Worm (Caenorhabditis elegans) whole organism, L4/young adult: ENCODE results near the gene vab-2.
A peak's percentile ranks its signal among the peaks of the same experiment; 100 is the strongest.

Experiments
- W03F9.2 ChIP-seq: fragments of 150-350 bp; optimal IDR thresholded peaks from 2 replicates; lab custom pipeline; 2014; ENCODE audit warnings: missing biosample characterization, missing genetic modification characterization
- dao-5 ChIP-seq: sonication (generic microtip); optimal IDR thresholded peaks from 2 replicates; lab custom pipeline; 2016; ENCODE audit warnings: missing genotype, missing genetic modification characterization, moderate library complexity, missing compliant biosample characterization
- him-1 ChIP-seq: sonication (generic microtip); optimal IDR thresholded peaks from 2 replicates; lab custom pipeline; 2016; ENCODE audit warnings: missing genotype, missing genetic modification reagents, missing genetic modification characterization, missing compliant biosample characterization

The vab-2 gene

DNA sequence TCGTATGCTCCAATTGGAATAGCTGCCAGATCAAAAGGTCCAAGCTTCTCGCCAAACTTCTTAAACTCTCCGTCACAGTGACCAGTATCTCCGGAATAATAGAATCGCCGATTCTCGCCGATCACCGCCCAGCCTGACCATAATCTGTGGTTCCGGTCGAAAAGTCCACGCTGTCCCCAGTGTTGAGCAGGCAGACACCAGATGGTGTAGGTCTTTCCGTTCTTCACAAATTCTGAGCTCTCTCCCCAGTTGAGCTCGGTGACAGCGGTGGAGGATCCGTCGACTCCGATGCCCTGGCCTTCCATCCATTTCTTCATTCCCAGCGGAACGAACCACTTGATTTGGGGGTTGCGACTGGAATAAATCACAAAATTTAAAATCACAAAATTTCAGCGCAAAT, 30.4 kb downstream of the vab-2 start:
- TF ChIP-seq W03F9.2 (tag; lab: Kevin White, UChicago) (no peak), dao-5 (tag; lab: Kevin White, UChicago) (no peak), him-1 (tag; lab: Kevin White, UChicago) (no peak)

ce11 chrIV:3733287-3733686, 33.3 kb downstream of the vab-2 start:
- TF ChIP-seq W03F9.2 (tag; lab: Kevin White, UChicago): no peak
- no peak for TF ChIP-seq him-1 (tag; lab: Kevin White, UChicago)
- TF ChIP-seq dao-5 (tag; lab: Kevin White, UChicago): no peak

ce11 chrIV:3731430-3731829, 35.2 kb downstream of the vab-2 start:
- TF ChIP-seq W03F9.2 (tag; lab: Kevin White, UChicago): no peak
- no peak for TF ChIP-seq him-1 (tag; lab: Kevin White, UChicago)
- TF ChIP-seq dao-5 (tag; lab: Kevin White, UChicago): no peak

- TF ChIP-seq W03F9.2 (tag; lab: Kevin White, UChicago): peak; percentile 83
- no peak for TF ChIP-seq dao-5 (tag; lab: Kevin White, UChicago)
Measured at ce11 chrIV:3725845-3726244, 40.8 kb downstream of the vab-2 start, which contains the start of gene smgl-2. smgl-2 (plus strand) TSS chrIV:3726164.

DNA sequence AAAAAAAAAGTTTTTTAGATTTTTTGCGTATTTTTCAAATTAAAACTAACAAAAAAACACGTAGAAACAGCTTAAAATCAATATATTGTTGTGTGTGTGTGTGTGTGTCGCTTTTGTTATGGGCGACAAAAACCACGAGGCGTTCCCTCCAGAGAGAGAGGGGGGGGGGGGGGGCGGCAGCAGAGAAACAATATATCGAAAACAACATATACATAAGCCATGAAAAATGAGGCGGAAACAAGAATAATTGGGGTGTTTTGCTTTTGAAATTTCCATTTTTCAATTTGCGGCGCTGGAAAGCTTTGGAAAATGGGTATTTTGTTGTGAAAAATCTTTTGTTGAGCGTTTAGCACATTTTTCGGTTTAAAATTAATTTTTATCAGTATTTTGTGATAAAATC, 41.3 kb downstream of the vab-2 start, which contains the start of gene Y37E11AM.2:
Y37E11AM.2 (minus strand) TSS at position 101 of the 400 bp plus-strand sequence.
- TF ChIP-seq dao-5 (tag; lab: Kevin White, UChicago) (no peak), him-1 (tag; lab: Kevin White, UChicago) (no peak), W03F9.2 (tag; lab: Kevin White, UChicago) (no peak)

DNA sequence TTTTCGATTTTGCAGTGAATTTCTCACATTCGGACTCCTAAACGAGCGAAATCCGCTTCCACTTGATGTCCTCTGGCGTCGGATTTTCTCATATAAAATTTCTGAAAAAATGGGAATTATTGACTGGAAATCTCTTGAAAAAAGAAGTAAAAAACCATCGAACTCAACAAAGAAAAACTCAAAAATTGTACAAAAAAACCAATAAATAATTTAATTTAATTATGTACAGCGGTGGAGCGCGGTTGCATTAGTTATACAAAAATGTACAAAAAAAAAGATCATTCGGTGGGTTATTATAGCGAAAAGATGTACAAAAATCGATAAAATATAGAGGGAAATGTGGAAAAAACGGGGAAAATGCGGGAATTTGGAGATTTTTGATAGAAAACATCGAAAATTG, 43.9 kb downstream of the vab-2 start, which contains the start of gene Y37E11AM.4:
Y37E11AM.4 (minus strand) TSS at position 101 of the 400 bp plus-strand sequence.
- no peak for TF ChIP-seq him-1 (tag; lab: Kevin White, UChicago)
- no peak for TF ChIP-seq dao-5 (tag; lab: Kevin White, UChicago)
- TF ChIP-seq W03F9.2 (tag; lab: Kevin White, UChicago): no peak

ce11 chrIV:3721973-3722372, 44.7 kb downstream of the vab-2 start:
- TF ChIP-seq dao-5 (tag; lab: Kevin White, UChicago): no peak
- no peak for TF ChIP-seq W03F9.2 (tag; lab: Kevin White, UChicago)
- TF ChIP-seq him-1 (tag; lab: Kevin White, UChicago): no peak

ce11 chrIV:3720644-3721043, 46.0 kb downstream of the vab-2 start:
- TF ChIP-seq dao-5 (tag; lab: Kevin White, UChicago) (no peak), him-1 (tag; lab: Kevin White, UChicago) (no peak), W03F9.2 (tag; lab: Kevin White, UChicago) (no peak)

DNA sequence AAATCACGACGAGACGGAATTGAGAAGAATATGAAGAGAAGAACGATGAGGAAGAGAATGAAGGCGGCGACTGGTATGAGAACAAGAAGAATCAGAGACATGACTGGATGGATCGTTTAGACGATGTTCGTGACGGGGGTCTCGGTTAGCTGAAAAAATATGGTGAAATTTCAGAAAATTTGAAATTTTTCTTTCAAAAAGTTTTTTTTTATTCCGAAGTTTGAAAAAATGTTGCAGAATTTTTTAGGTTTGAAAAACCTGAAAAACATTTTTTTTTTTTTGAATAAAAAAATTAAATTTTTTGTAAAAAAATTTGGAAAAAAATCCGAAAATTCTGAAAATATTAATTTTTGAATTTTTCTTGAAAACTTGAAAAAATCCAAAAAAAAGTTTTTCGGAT, 47.6 kb downstream of the vab-2 start, which contains the start of gene Y37E11AM.3:
Y37E11AM.3 (minus strand) TSS at position 101 of the 400 bp plus-strand sequence.
- no peak for TF ChIP-seq W03F9.2 (tag; lab: Kevin White, UChicago)
- no peak for TF ChIP-seq dao-5 (tag; lab: Kevin White, UChicago)
- no peak for TF ChIP-seq him-1 (tag; lab: Kevin White, UChicago)
